Worm (Caenorhabditis elegans) whole organism, young adult: ENCODE data around the gene F11F1.1.

Experiments
- B0035.1 ChIP-seq: sonication (generic microtip); optimal IDR thresholded peaks from 2 replicates; lab custom pipeline; 2016; ENCODE audit warnings: missing genetic modification characterization, mild to moderate bottlenecking, missing compliant biosample characterization, missing genotype, missing genetic modification reagents
- D2030.7 ChIP-seq: fragments of 200-800 bp; sonication (Bioruptor generic); IDR thresholded peaks from 2 replicates; pipeline ENCODE4 v1.3.6; 2022; ENCODE audit warnings: missing genetic modification reagents, missing genetic modification characterization, missing compliant biosample characterization
- F39B2.1 ChIP-seq: fragments of 200-800 bp; sonication (Bioruptor generic); IDR thresholded peaks from 2 replicates; pipeline ENCODE4 v1.3.6; 2022; ENCODE audit warnings: missing genetic modification reagents, missing genetic modification characterization, missing compliant biosample characterization
- Y56A3A.18 ChIP-seq: fragments of 200-800 bp; sonication (Bioruptor generic); IDR thresholded peaks from 2 replicates; pipeline ENCODE4 v1.3.6; 2022; ENCODE audit warnings: missing genetic modification reagents, missing genetic modification characterization, missing compliant biosample characterization
- Y67H2A.10 ChIP-seq: fragments of 200-800 bp; sonication (Bioruptor generic); conservative IDR thresholded peaks from 2 replicates; pipeline ENCODE4 v1.3.6; 2022; ENCODE audit warnings: missing genetic modification reagents, missing genetic modification characterization, missing compliant biosample characterization
- ZK185.1 ChIP-seq: sonication (generic microtip); optimal IDR thresholded peaks from 2 replicates; lab custom pipeline; 2016; ENCODE audit warnings: mild to moderate bottlenecking, missing genetic modification characterization, missing compliant biosample characterization; ENCODE audit not compliant: poor library complexity, severe bottlenecking
- akir-1 ChIP-seq: fragments of 200-800 bp; sonication (Bioruptor generic); optimal IDR thresholded peaks from 2 replicates; lab custom pipeline; 2018; ENCODE audit warnings: mild to moderate bottlenecking, missing genetic modification characterization, moderate library complexity, missing compliant biosample characterization
- atf-7 ChIP-seq: sonication (generic microtip); optimal IDR thresholded peaks from 2 replicates; lab custom pipeline; 2017; ENCODE audit warnings: mild to moderate bottlenecking, missing genetic modification characterization, missing compliant biosample characterization
- athp-1 ChIP-seq: sonication (generic microtip); optimal IDR thresholded peaks from 2 replicates; lab custom pipeline; 2017; ENCODE audit warnings: mild to moderate bottlenecking, missing genetic modification characterization, missing compliant biosample characterization
- die-1 ChIP-seq: sonication (generic microtip); optimal IDR thresholded peaks from 2 replicates; lab custom pipeline; 2016; ENCODE audit warnings: missing genotype, mild to moderate bottlenecking, missing genetic modification characterization, missing compliant biosample characterization
- dox-1 ChIP-seq: fragments of 200-800 bp; sonication (Bioruptor generic); IDR thresholded peaks from 2 replicates; pipeline ENCODE4 v1.3.6; 2022; ENCODE audit warnings: missing genetic modification reagents, missing genetic modification characterization, missing compliant biosample characterization
- dpff-1 ChIP-seq: sonication (generic microtip); optimal IDR thresholded peaks from 2 replicates; lab custom pipeline; 2017; ENCODE audit warnings: mild to moderate bottlenecking, missing genetic modification characterization, missing compliant biosample characterization
- efl-1 ChIP-seq: fragments of 150-350 bp; optimal IDR thresholded peaks from 2 replicates; lab custom pipeline; 2014; ENCODE audit warnings: missing biosample characterization, missing genetic modification reagents, missing genetic modification characterization
- egl-44 ChIP-seq: fragments of 200-800 bp; sonication (Bioruptor generic); IDR thresholded peaks from 2 replicates; pipeline ENCODE4 v1.3.6; 2022; ENCODE audit warnings: missing genetic modification reagents, missing genetic modification characterization, missing compliant biosample characterization
- ets-4 ChIP-seq: fragments of 200-800 bp; sonication (Bioruptor generic); optimal IDR thresholded peaks from 2 replicates; lab custom pipeline; 2018; ENCODE audit warnings: mild to moderate bottlenecking, missing genetic modification characterization, missing compliant biosample characterization
- him-1 ChIP-seq: sonication (generic microtip); optimal IDR thresholded peaks from 2 replicates; lab custom pipeline; 2016; ENCODE audit warnings: missing genotype, missing genetic modification reagents, missing genetic modification characterization, missing compliant biosample characterization
- hlh-26 ChIP-seq: fragments of 200-800 bp; sonication (Bioruptor generic); conservative IDR thresholded peaks from 2 replicates; pipeline ENCODE4 v1.3.6; 2022; ENCODE audit warnings: missing genetic modification reagents, missing genetic modification characterization, missing compliant biosample characterization
- hmg-1.2 ChIP-seq: fragments of 200-800 bp; sonication (Bioruptor generic); IDR thresholded peaks from 2 replicates; pipeline ENCODE4 v1.3.6; 2022; ENCODE audit warnings: missing genetic modification reagents, missing genetic modification characterization, missing compliant biosample characterization
- lin-54 ChIP-seq: fragments of 200-800 bp; sonication (Bioruptor generic); optimal IDR thresholded peaks from 2 replicates; lab custom pipeline; 2018; ENCODE audit warnings: mild to moderate bottlenecking, missing genetic modification characterization, missing compliant biosample characterization
- lsl-1 ChIP-seq: fragments of 200-800 bp; sonication (Bioruptor generic); optimal IDR thresholded peaks from 2 replicates; lab custom pipeline; 2018; ENCODE audit warnings: mild to moderate bottlenecking, missing genetic modification characterization, moderate library complexity, missing compliant biosample characterization
- madf-10 ChIP-seq: sonication (generic microtip); optimal IDR thresholded peaks from 2 replicates; lab custom pipeline; 2016; ENCODE audit warnings: mild to moderate bottlenecking, missing genetic modification characterization, missing compliant biosample characterization
- madf-6 ChIP-seq: fragments of 200-800 bp; sonication (Bioruptor generic); IDR thresholded peaks from 2 replicates; pipeline ENCODE4 v1.3.6; 2022; ENCODE audit warnings: missing genetic modification reagents, missing genetic modification characterization, missing compliant biosample characterization
- mel-28 ChIP-seq: sonication (generic microtip); optimal IDR thresholded peaks from 2 replicates; lab custom pipeline; 2016; ENCODE audit warnings: borderline replicate concordance, mild to moderate bottlenecking, missing genetic modification characterization, missing compliant biosample characterization
- mes-4 ChIP-seq: sonication (generic microtip); optimal IDR thresholded peaks from 2 replicates; lab custom pipeline; 2016; ENCODE audit warnings: missing genotype, missing genetic modification characterization, missing compliant biosample characterization
- nhr-27 ChIP-seq: fragments of 200-800 bp; sonication (Bioruptor generic); optimal IDR thresholded peaks from 2 replicates; lab custom pipeline; 2018; ENCODE audit warnings: mild to moderate bottlenecking, missing genetic modification characterization, moderate library complexity, missing compliant biosample characterization
- nhr-90 ChIP-seq: sonication (generic microtip); optimal IDR thresholded peaks from 2 replicates; lab custom pipeline; 2016; ENCODE audit warnings: missing genotype, mild to moderate bottlenecking, missing genetic modification characterization, missing compliant biosample characterization
- pbrm-1 ChIP-seq: fragments of 200-800 bp; sonication (Bioruptor generic); IDR thresholded peaks from 2 replicates; pipeline ENCODE4 v1.3.6; 2022; ENCODE audit warnings: missing genetic modification reagents, missing genetic modification characterization, missing compliant biosample characterization
- rec-8 ChIP-seq, 2 experiments: sonication (generic microtip); optimal IDR thresholded peaks; 2 replicates each; lab custom pipeline; 2016; ENCODE audit warnings: mild to moderate bottlenecking in 2 of 2, missing genetic modification characterization in 2 of 2, missing genetic modification reagents in 2 of 2, missing genotype in 2 of 2, missing biosample characterization in 1 of 2, missing compliant biosample characterization in 1 of 2, moderate library complexity in 1 of 2
- rpc-1 ChIP-seq, 2 experiments: fragments of 150-350 bp in 1 of 2; sonication (generic microtip) in 1 of 2; optimal IDR thresholded peaks; 2 replicates each; lab custom pipeline; 2014 to 2018; ENCODE audit warnings: missing biosample characterization in 1 of 2, missing genetic modification characterization in 1 of 2, missing genetic modification reagents in 1 of 2, missing genotype in 1 of 2
- snpc-1.3 ChIP-seq: sonication (generic microtip); optimal IDR thresholded peaks from 2 replicates; lab custom pipeline; 2017; ENCODE audit warnings: missing genetic modification characterization, mild to moderate bottlenecking, missing compliant biosample characterization, antibody characterized with exemption, moderate library complexity, missing genotype, missing genetic modification reagents; ENCODE audit not compliant: insufficient read depth
- snpc-3.4 ChIP-seq: sonication (generic microtip); optimal IDR thresholded peaks from 2 replicates; lab custom pipeline; 2017; ENCODE audit warnings: missing genetic modification characterization, mild to moderate bottlenecking, missing compliant biosample characterization, antibody characterized with exemption, moderate library complexity, missing genotype, missing genetic modification reagents
- snpc-4 ChIP-seq, 5 experiments: fragments of 150-350 bp in 1 of 5; sonication (generic microtip) in 4 of 5; optimal IDR thresholded peaks; 2 replicates each; lab custom pipeline; 2014 to 2018; ENCODE audit warnings: missing genetic modification characterization in 5 of 5, missing biosample characterization in 3 of 5, antibody characterized with exemption in 2 of 5, mild to moderate bottlenecking in 2 of 5, missing compliant biosample characterization in 2 of 5, missing genotype in 2 of 5, moderate library complexity in 2 of 5, missing genetic modification reagents in 1 of 5
- tbp1 ChIP-seq: fragments of 200-800 bp; sonication (Bioruptor generic); optimal IDR thresholded peaks from 2 replicates; lab custom pipeline; 2018; ENCODE audit warnings: mild to moderate bottlenecking, missing genetic modification characterization, missing compliant biosample characterization
- tbx-9 ChIP-seq: sonication (generic microtip); optimal IDR thresholded peaks from 2 replicates; lab custom pipeline; 2016; ENCODE audit warnings: borderline replicate concordance, missing genetic modification characterization, inconsistent platforms, missing compliant biosample characterization
- tlf-1 ChIP-seq: fragments of 200-800 bp; sonication (Bioruptor generic); optimal IDR thresholded peaks from 2 replicates; lab custom pipeline; 2018; ENCODE audit warnings: mild to moderate bottlenecking, missing genetic modification characterization, missing compliant biosample characterization
- xnd-1 ChIP-seq: sonication (generic microtip); optimal IDR thresholded peaks from 2 replicates; lab custom pipeline; 2016; ENCODE audit warnings: missing genotype, missing genetic modification reagents, missing genetic modification characterization, missing compliant biosample characterization
- zim-3 ChIP-seq: sonication (generic microtip); optimal IDR thresholded peaks from 2 replicates; lab custom pipeline; 2017; ENCODE audit warnings: mild to moderate bottlenecking, missing genetic modification characterization, moderate library complexity, missing compliant biosample characterization
- ztf-18 ChIP-seq: sonication (generic microtip); optimal IDR thresholded peaks from 2 replicates; lab custom pipeline; 2016; ENCODE audit warnings: missing genotype, mild to moderate bottlenecking, missing genetic modification characterization, missing compliant biosample characterization
- ztf-25 ChIP-seq: fragments of 200-800 bp; sonication (Bioruptor generic); IDR thresholded peaks from 2 replicates; pipeline ENCODE4 v1.3.6; 2022; ENCODE audit warnings: missing genetic modification reagents, missing genetic modification characterization, missing compliant biosample characterization
- ztf-26 ChIP-seq: sonication (generic microtip); optimal IDR thresholded peaks from 2 replicates; lab custom pipeline; 2017; ENCODE audit warnings: missing genetic modification characterization, missing compliant biosample characterization

F11F1.1 gene

ce11 chrIII:13411202-13411601 lies 15.8 kb downstream of the F11F1.1 start (continued):
- TF ChIP-seq snpc-3.4 (tag; lab: Kevin White, UChicago): peak; percentile 47
- peak; percentile 72 for TF ChIP-seq rpc-1 (optimal IDR thresholded peaks at IDR 0.05; lab: Kevin White, UChicago)
- TF ChIP-seq rpc-1 (tag; optimal IDR thresholded peaks at IDR 0.05; lab: Kevin White, UChicago): peak; percentile 89
- TF ChIP-seq hlh-26 (GFP tag; lab: Robert Waterston, UW): no peak
- no peak for TF ChIP-seq dpff-1 (tag; lab: Kevin White, UChicago)
- TF ChIP-seq tbp1: peak; percentile 85
- no peak for TF ChIP-seq F39B2.1 (GFP tag; lab: Robert Waterston, UW)
- 0 out of 2 replicates have a peak, but pooled peaks have one; percentile 50 for TF ChIP-seq egl-44 (GFP tag; lab: Robert Waterston, UW)
- TF ChIP-seq rec-8 (tag; optimal IDR thresholded peaks at IDR 0.05; lab: Kevin White, UChicago): peak; percentile 31 to 43
- peak; percentile 42; the same call in 1 of the 2 replicates for TF ChIP-seq hmg-1.2
- peak; percentile 57 for TF ChIP-seq nhr-90 (tag; lab: Kevin White, UChicago)
- TF ChIP-seq B0035.1 (tag; lab: Kevin White, UChicago): no peak
- TF ChIP-seq atf-7 (tag; lab: Kevin White, UChicago): no peak
- peak; percentile 9 for TF ChIP-seq madf-10 (tag; lab: Kevin White, UChicago)
- no peak for TF ChIP-seq nhr-27 (tag; lab: Kevin White, UChicago)
- no peak for TF ChIP-seq ets-4 (GFP tag; lab: Kevin White, UChicago)
- no peak for TF ChIP-seq Y56A3A.18 (GFP tag; lab: Robert Waterston, UW)
- peak; percentile 51 for TF ChIP-seq ztf-18 (tag; lab: Kevin White, UChicago)
- TF ChIP-seq ZK185.1 (tag; lab: Kevin White, UChicago): peak; percentile 62
- TF ChIP-seq ztf-25 (GFP tag; lab: Robert Waterston, UW): no peak
- peak; percentile 80 for TF ChIP-seq him-1 (tag; lab: Kevin White, UChicago)
- TF ChIP-seq Y67H2A.10 (GFP tag; lab: Robert Waterston, UW): no peak
- TF ChIP-seq zim-3 (tag; lab: Kevin White, UChicago): peak; percentile 78
- peak; percentile 57 for TF ChIP-seq athp-1 (tag; lab: Kevin White, UChicago)
- TF ChIP-seq akir-1 (GFP tag; lab: Kevin White, UChicago): no peak
- TF ChIP-seq ztf-26 (tag; lab: Kevin White, UChicago): no peak
- peak; percentile 64 for TF ChIP-seq dox-1
- peak; percentile 22 for TF ChIP-seq lin-54
- peak; percentile 55 for TF ChIP-seq snpc-1.3 (tag; lab: Kevin White, UChicago)
- no peak for TF ChIP-seq mel-28
- TF ChIP-seq, all 124 proteins: peak for 30

- TF ChIP-seq xnd-1 (tag; lab: Kevin White, UChicago): peak; percentile 34
- TF ChIP-seq madf-6 (GFP tag; lab: Robert Waterston, UW): peak; percentile 57
- TF ChIP-seq die-1 (tag; lab: Kevin White, UChicago): peak; percentile 76
- 0 out of 2 replicates have a peak, but pooled peaks have one; percentile 21 for TF ChIP-seq D2030.7 (GFP tag; lab: Robert Waterston, UW)
- no peak for TF ChIP-seq mes-4 (tag; lab: Kevin White, UChicago)
- no peak for TF ChIP-seq tbx-9
- TF ChIP-seq hmg-1.2: peak; percentile 59; the same call in 1 of the 2 replicates
- no peak for TF ChIP-seq ets-4 (GFP tag; lab: Kevin White, UChicago)
- no peak for TF ChIP-seq atf-7 (tag; lab: Kevin White, UChicago)
- no peak for TF ChIP-seq tlf-1 (GFP tag; lab: Kevin White, UChicago)
- peak; percentile 3 for TF ChIP-seq lsl-1 (GFP tag; lab: Kevin White, UChicago)
- TF ChIP-seq efl-1 (GFP tag; lab: Kevin White, UChicago): peak; percentile 43
- TF ChIP-seq snpc-4 (GFP tag; optimal IDR thresholded peaks at IDR 0.05; lab: Kevin White, UChicago): no peak
- TF ChIP-seq snpc-4 (tag; optimal IDR thresholded peaks at IDR 0.05; lab: Kevin White, UChicago): no peak
- TF ChIP-seq pbrm-1: no peak
- TF ChIP-seq, all 124 proteins: peak for 7
These were observed 23.6 kb downstream of the F11F1.1 start for ce11 chrIII:13418975-13419374.
